Worm (Caenorhabditis elegans) whole organism, L4/young adult: ENCODE data around the gene C07A12.18.

Experiments
- W03F9.2 ChIP-seq: fragments of 150-350 bp; optimal IDR thresholded peaks from 2 replicates; lab custom pipeline; 2014; ENCODE audit warnings: missing biosample characterization, missing genetic modification characterization
- him-1 ChIP-seq: sonication (generic microtip); optimal IDR thresholded peaks from 2 replicates; lab custom pipeline; 2016; ENCODE audit warnings: missing genotype, missing genetic modification reagents, missing genetic modification characterization, missing compliant biosample characterization

- TF ChIP-seq him-1 (no peak), W03F9.2 (tag; lab: Kevin White, UChicago) (no peak)
Measured at ce11 chrX:4513657-4514143, 36.0 kb downstream of the C07A12.18 start, which contains the start of gene spr-3.
